Fruit fly (Drosophila melanogaster): Measurements from ENCODE around the gene CG16782.

The CG16782 gene

DNA sequence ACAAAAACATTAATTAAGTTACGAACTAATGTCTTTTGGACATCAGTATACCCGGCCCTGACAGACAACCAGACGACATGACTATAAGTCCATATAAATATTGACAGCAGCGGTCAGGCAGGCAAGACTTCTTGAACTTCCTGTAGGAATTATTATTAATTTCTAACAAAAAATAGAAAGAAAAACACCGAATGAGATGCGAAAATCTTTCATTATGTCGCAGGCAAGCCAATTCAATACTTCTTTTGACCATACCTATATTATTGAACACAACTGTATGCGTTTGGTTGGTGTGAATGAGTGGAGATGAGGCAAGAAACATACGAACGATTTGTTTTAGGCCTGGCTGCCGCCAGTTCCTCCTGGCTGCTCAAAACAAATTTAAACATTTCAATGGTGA, 35.1 kb downstream of the CG16782 start:
- peak; percentile 71 for TF ChIP-seq CG1602 (GFP tag; optimal IDR thresholded peaks at IDR 0.05)
- TF ChIP-seq CG13624 (GFP tag; optimal IDR thresholded peaks at IDR 0.05) = peak; percentile 66
- peak; percentile 74 for TF ChIP-seq Blimp-1 (GFP tag; optimal IDR thresholded peaks at IDR 0.05)
- TF ChIP-seq gt (GFP tag; IDR thresholded peaks at IDR 0.05) = no peak
- TF ChIP-seq Bdp1 (GFP tag; optimal IDR thresholded peaks at IDR 0.05) = peak; percentile 59
- no peak for TF ChIP-seq Lpt (GFP tag; optimal IDR thresholded peaks at IDR 0.05)
- no peak for TF ChIP-seq inv (GFP tag; IDR thresholded peaks at IDR 0.05; ENCODE audit: partially characterized antibody)
- TF ChIP-seq Sox100B (GFP tag; optimal IDR thresholded peaks at IDR 0.05) = peak; percentile 70
- TF ChIP-seq sens-2 (GFP tag; IDR thresholded peaks at IDR 0.05) = peak; percentile 73
- peak; percentile 46; the same call in 1 of the 2 replicates for TF ChIP-seq cas (GFP tag; IDR thresholded peaks at IDR 0.05)
- peak; percentile 68 for TF ChIP-seq Side (GFP tag; optimal IDR thresholded peaks at IDR 0.05)
- peak; percentile 61 for TF ChIP-seq CG11085 (GFP tag; IDR thresholded peaks at IDR 0.05)
- TF ChIP-seq fd64A (GFP tag; optimal IDR thresholded peaks at IDR 0.05) = no peak
- peak; percentile 74 for TF ChIP-seq Dip3 (GFP tag; optimal IDR thresholded peaks at IDR 0.05)
- TF ChIP-seq caup (GFP tag; optimal IDR thresholded peaks at IDR 0.05; ENCODE audit: severe bottlenecking) = peak; percentile 72
- TF ChIP-seq sob (GFP tag; IDR thresholded peaks at IDR 0.05) = peak; percentile 83
- TF ChIP-seq CG4282 (GFP tag; optimal IDR thresholded peaks at IDR 0.05) = no peak
- TF ChIP-seq gcm2 (GFP tag; optimal IDR thresholded peaks at IDR 0.05) = peak; percentile 38
- peak; percentile 13 for TF ChIP-seq Hand (GFP tag; optimal IDR thresholded peaks at IDR 0.05)
- TF ChIP-seq CG15011 (GFP tag; optimal IDR thresholded peaks at IDR 0.05) = peak; percentile 45
- TF ChIP-seq Max (GFP tag; optimal IDR thresholded peaks at IDR 0.05) = peak; percentile 30
- TF ChIP-seq pita (GFP tag; optimal IDR thresholded peaks at IDR 0.05) = no peak
- TF ChIP-seq dysf (GFP tag; IDR thresholded peaks at IDR 0.05) = peak; percentile 90
- TF ChIP-seq HLH3B (GFP tag; IDR thresholded peaks at IDR 0.05) = peak; percentile 84
- TF ChIP-seq CG7987 (GFP tag; optimal IDR thresholded peaks at IDR 0.05) = peak; percentile 67
- peak; percentile 91 for TF ChIP-seq CG10366 (GFP tag; IDR thresholded peaks at IDR 0.05)
- TF ChIP-seq seq (GFP tag; IDR thresholded peaks at IDR 0.05) = peak; percentile 72
- TF ChIP-seq ab (GFP tag; optimal IDR thresholded peaks at IDR 0.05) = peak; percentile 46
- peak; percentile 82 for TF ChIP-seq CG10209 (GFP tag; optimal IDR thresholded peaks at IDR 0.05)
- peak; percentile 84 for TF ChIP-seq slbo (GFP tag; IDR thresholded peaks at IDR 0.05)
- no peak for TF ChIP-seq corto (GFP tag; optimal IDR thresholded peaks at IDR 0.05)
- TF ChIP-seq CG6689 (GFP tag; IDR thresholded peaks at IDR 0.05) = peak; percentile 85
- TF ChIP-seq Dip2 (GFP tag; IDR thresholded peaks at IDR 0.05) = no peak
- peak; percentile 93 for TF ChIP-seq CG11696 (GFP tag; IDR thresholded peaks at IDR 0.05)
- no peak for TF ChIP-seq CG15479 (GFP tag; optimal IDR thresholded peaks at IDR 0.05)
- peak; percentile 81 for TF ChIP-seq otp (GFP tag; IDR thresholded peaks at IDR 0.05)
- peak; percentile 75 for TF ChIP-seq HmgZ (tag; optimal IDR thresholded peaks at IDR 0.05)
- TF ChIP-seq Mes4 (GFP tag; optimal IDR thresholded peaks at IDR 0.05) = peak; percentile 71
- TF ChIP-seq br (optimal IDR thresholded peaks at IDR 0.05) = no peak
- TF ChIP-seq run (tag; optimal IDR thresholded peaks at IDR 0.05) = peak; percentile 79
- TF ChIP-seq vvl (GFP tag; IDR thresholded peaks at IDR 0.05) = peak; percentile 91
- TF ChIP-seq CG8290 (GFP tag; optimal IDR thresholded peaks at IDR 0.05) = peak; percentile 45
- TF ChIP-seq CG8290 (tag; optimal IDR thresholded peaks at IDR 0.05) = peak in 1 of 2 experiments; percentile 80
- TF ChIP-seq emc (GFP tag; optimal IDR thresholded peaks at IDR 0.05) = no peak
- TF ChIP-seq D19A (tag; optimal IDR thresholded peaks at IDR 0.05) = peak; percentile 72
- TF ChIP-seq CG11723 (GFP tag; optimal IDR thresholded peaks at IDR 0.05) = peak; percentile 68
- TF ChIP-seq vnd (GFP tag; IDR thresholded peaks at IDR 0.05; ENCODE audit: partially characterized antibody) = no peak
- peak; percentile 48 for TF ChIP-seq CG6654 (GFP tag; optimal IDR thresholded peaks at IDR 0.05)
- TF ChIP-seq bsh (GFP tag; optimal IDR thresholded peaks at IDR 0.05) = peak in 1 of 2 experiments; percentile 88
- TF ChIP-seq CG7556 (GFP tag; optimal IDR thresholded peaks at IDR 0.05) = peak; percentile 71
- peak; percentile 81 for TF ChIP-seq CG2889 (GFP tag; IDR thresholded peaks at IDR 0.05)
- peak; percentile 69 for TF ChIP-seq CG18619 (GFP tag; optimal IDR thresholded peaks at IDR 0.05)
